Worm (Caenorhabditis elegans) whole organism, L4/young adult: Measurements from ENCODE around the gene fmo-3.

Experiments used
- dao-5 ChIP-seq: sonication (generic microtip); optimal IDR thresholded peaks from 2 replicates; lab custom pipeline; 2016; ENCODE audit warnings: missing genotype, missing genetic modification characterization, moderate library complexity, missing compliant biosample characterization
- him-1 ChIP-seq: sonication (generic microtip); optimal IDR thresholded peaks from 2 replicates; lab custom pipeline; 2016; ENCODE audit warnings: missing genotype, missing genetic modification reagents, missing genetic modification characterization, missing compliant biosample characterization

ce11 chrIII:10721056-10721455, 26.6 kb downstream of the fmo-3 start:
- no peak for TF ChIP-seq him-1
- no peak for TF ChIP-seq dao-5
